Worm (Caenorhabditis elegans) whole organism, L1 larva: ENCODE measurements around the gene fbxa-31.
"Not testable (repeated sequence)": the region's sequence is repeated elsewhere in the genome, so short reads cannot be mapped to it uniquely, and the experiment has no call there.

ENCODE experiments used
- C04F5.9 ChIP-seq: sonication (generic microtip); optimal IDR thresholded peaks from 2 replicates; lab custom pipeline; 2016; ENCODE audit warnings: missing genetic modification characterization, missing compliant biosample characterization
- C16A3.4 ChIP-seq: fragments of 150-350 bp; optimal IDR thresholded peaks from 2 replicates; lab custom pipeline; 2014; ENCODE audit warnings: missing biosample characterization, missing genetic modification characterization
- C34B4.2 ChIP-seq: sonication (generic microtip); optimal IDR thresholded peaks from 2 replicates; lab custom pipeline; 2017; ENCODE audit warnings: mild to moderate bottlenecking, missing genetic modification characterization, missing compliant biosample characterization
- blmp-1 ChIP-seq: fragments of 150-350 bp; optimal IDR thresholded peaks from 2 replicates; lab custom pipeline; 2014; ENCODE audit warnings: missing biosample characterization, missing genetic modification characterization
- ceh-63 ChIP-seq: fragments of 200-800 bp; sonication (Bioruptor generic); optimal IDR thresholded peaks from 2 replicates; lab custom pipeline; 2018; ENCODE audit warnings: mild to moderate bottlenecking, missing genetic modification characterization, missing compliant biosample characterization
- dpl-1 ChIP-seq, 3 experiments: fragments of 150-350 bp in 2 of 3; sonication (generic microtip) in 1 of 3; optimal IDR thresholded peaks; 2 replicates each; lab custom pipeline; 2014 to 2017; ENCODE audit warnings: missing biosample characterization in 3 of 3, missing genetic modification characterization in 3 of 3, missing genetic modification reagents in 3 of 3
- elt-2 ChIP-seq: sonication (generic microtip); optimal IDR thresholded peaks from 2 replicates; lab custom pipeline; 2016; ENCODE audit warnings: missing genetic modification characterization, mild to moderate bottlenecking, inconsistent platforms, missing compliant biosample characterization, missing genetic modification reagents
- fkh-10 ChIP-seq: sonication (generic microtip); optimal IDR thresholded peaks from 2 replicates; lab custom pipeline; 2017; ENCODE audit warnings: missing biosample characterization, missing genetic modification reagents, missing genetic modification characterization
- fos-1 ChIP-seq: fragments of 150-350 bp; optimal IDR thresholded peaks from 2 replicates; lab custom pipeline; 2014; ENCODE audit warnings: missing biosample characterization, missing genetic modification characterization
- grh-1 ChIP-seq: fragments of 200-800 bp; sonication (Bioruptor generic); IDR thresholded peaks from 2 replicates; pipeline ENCODE4 v1.3.6; 2022; ENCODE audit warnings: missing genetic modification reagents, missing genetic modification characterization, missing compliant biosample characterization
- hlh-17 ChIP-seq: fragments of 200-800 bp; sonication (Bioruptor generic); optimal IDR thresholded peaks from 2 replicates; lab custom pipeline; 2018; ENCODE audit warnings: missing genetic modification characterization, mild to moderate bottlenecking, missing compliant biosample characterization, moderate library complexity, borderline replicate concordance
- hlh-4 ChIP-seq: sonication (generic microtip); optimal IDR thresholded peaks from 2 replicates; lab custom pipeline; 2016; ENCODE audit warnings: mild to moderate bottlenecking, missing genetic modification characterization, missing compliant biosample characterization
- hpl-2 ChIP-seq: fragments of 150-350 bp; optimal IDR thresholded peaks from 2 replicates; lab custom pipeline; 2014; ENCODE audit warnings: missing biosample characterization, missing genetic modification reagents, missing genetic modification characterization
- isw-1 ChIP-seq: fragments of 200-800 bp; sonication (Bioruptor generic); IDR thresholded peaks from 2 replicates; pipeline ENCODE4 v1.3.6; 2022; ENCODE audit warnings: missing genetic modification characterization, missing compliant biosample characterization
- jun-1 ChIP-seq: fragments of 150-350 bp; optimal IDR thresholded peaks from 2 replicates; lab custom pipeline; 2014; ENCODE audit warnings: missing biosample characterization, missing genetic modification reagents, missing genetic modification characterization
- lin-13 ChIP-seq: fragments of 150-350 bp; optimal IDR thresholded peaks from 2 replicates; lab custom pipeline; 2014; ENCODE audit warnings: missing biosample characterization, missing genetic modification reagents, missing genetic modification characterization
- lin-15B ChIP-seq: fragments of 150-350 bp; sonication (generic microtip); optimal IDR thresholded peaks from 3 replicates; lab custom pipeline; 2014; ENCODE audit warnings: missing biosample characterization, missing genetic modification characterization
- lin-39 ChIP-seq: fragments of 150-350 bp; optimal IDR thresholded peaks from 2 replicates; lab custom pipeline; 2014; ENCODE audit warnings: missing biosample characterization, missing genetic modification reagents, missing genetic modification characterization
- lir-3 ChIP-seq: sonication (generic microtip); optimal IDR thresholded peaks from 2 replicates; lab custom pipeline; 2016; ENCODE audit warnings: mild to moderate bottlenecking, missing genetic modification characterization, moderate library complexity, missing compliant biosample characterization; ENCODE audit not compliant: poor library complexity
- mab-9 ChIP-seq: fragments of 200-800 bp; sonication (Bioruptor generic); IDR thresholded peaks from 2 replicates; pipeline ENCODE4 v1.3.6; 2022; ENCODE audit warnings: missing genetic modification reagents, missing genetic modification characterization, missing compliant biosample characterization
- mdl-1 ChIP-seq, 2 experiments: fragments of 150-350 bp; optimal IDR thresholded peaks; 2 replicates each; lab custom pipeline; 2014 to 2017; ENCODE audit warnings: missing biosample characterization in 2 of 2, missing genetic modification characterization in 2 of 2, inconsistent platforms in 1 of 2
- nhr-237 ChIP-seq: fragments of 150-350 bp; optimal IDR thresholded peaks from 2 replicates; lab custom pipeline; 2014; ENCODE audit warnings: missing biosample characterization, missing genetic modification characterization
- nhr-28 ChIP-seq: fragments of 150-350 bp; optimal IDR thresholded peaks from 2 replicates; lab custom pipeline; 2014; ENCODE audit warnings: missing biosample characterization, missing genetic modification characterization
- nhr-71 ChIP-seq: sonication (generic microtip); optimal IDR thresholded peaks from 2 replicates; lab custom pipeline; 2016; ENCODE audit warnings: mild to moderate bottlenecking, missing genetic modification characterization, moderate library complexity, missing compliant biosample characterization
- pqm-1 ChIP-seq: sonication (generic microtip); optimal IDR thresholded peaks from 3 replicates; lab custom pipeline; 2017; ENCODE audit warnings: missing biosample characterization, missing genetic modification characterization
- snpc-4 ChIP-seq: fragments of 150-350 bp; optimal IDR thresholded peaks from 2 replicates; lab custom pipeline; 2014; ENCODE audit warnings: missing biosample characterization, missing genetic modification characterization
- sox-4 ChIP-seq: sonication (generic microtip); optimal IDR thresholded peaks from 2 replicates; lab custom pipeline; 2016; ENCODE audit warnings: missing genetic modification characterization, missing compliant biosample characterization
- sptf-1 ChIP-seq: fragments of 150-350 bp; optimal IDR thresholded peaks from 2 replicates; lab custom pipeline; 2014; ENCODE audit warnings: missing biosample characterization, missing genetic modification characterization
- tbx-2 ChIP-seq: sonication (generic microtip); optimal IDR thresholded peaks from 2 replicates; lab custom pipeline; 2016; ENCODE audit warnings: missing genetic modification characterization, missing compliant biosample characterization
- tlp-1 ChIP-seq: fragments of 150-350 bp; optimal IDR thresholded peaks from 2 replicates; lab custom pipeline; 2014; ENCODE audit warnings: missing biosample characterization, missing genetic modification characterization
- unc-130 ChIP-seq: fragments of 150-350 bp; optimal IDR thresholded peaks from 2 replicates; lab custom pipeline; 2017; ENCODE audit warnings: missing biosample characterization, missing genetic modification characterization, inconsistent platforms
- unc-30 ChIP-seq: sonication (generic microtip); optimal IDR thresholded peaks from 2 replicates; lab custom pipeline; 2017; ENCODE audit warnings: missing biosample characterization, missing genetic modification characterization
- unc-86 ChIP-seq: sonication (generic microtip); optimal IDR thresholded peaks from 2 replicates; lab custom pipeline; 2016; ENCODE audit warnings: missing genetic modification characterization, missing compliant biosample characterization
- xbp-1 ChIP-seq: sonication (generic microtip); optimal IDR thresholded peaks from 2 replicates; lab custom pipeline; 2016; ENCODE audit warnings: missing genetic modification characterization, missing compliant biosample characterization
- zip-4 ChIP-seq: fragments of 200-800 bp; sonication (Bioruptor generic); optimal IDR thresholded peaks from 2 replicates; lab custom pipeline; 2018; ENCODE audit warnings: mild to moderate bottlenecking, missing genetic modification characterization, moderate library complexity, missing compliant biosample characterization
- ztf-11 ChIP-seq, 2 experiments: sonication (generic microtip); optimal IDR thresholded peaks; 2 replicates each; lab custom pipeline; 2016 to 2017; ENCODE audit warnings: missing genetic modification characterization in 2 of 2, missing biosample characterization in 1 of 2, missing compliant biosample characterization in 1 of 2

fbxa-31 gene

ce11 chrIII:1275513-1275912 lies 4.3 kb upstream of the fbxa-31 start, which contains the start of gene fbxa-30:
fbxa-30 (minus strand) TSS chrIII:1275613.
- TF ChIP-seq isw-1 (no peak), lir-3 (tag; lab: Kevin White, UChicago) (no peak), jun-1 (tag; lab: Kevin White, UChicago) (no peak), lin-15B (tag; lab: Kevin White, UChicago) (no peak), lin-13 (GFP tag; lab: Kevin White, UChicago) (no peak), tbx-2 (tag; lab: Kevin White, UChicago) (no peak), lin-39 (tag; lab: Kevin White, UChicago) (no peak)

ce11 chrIII:1273655-1274328 lies 2.6 kb upstream of the fbxa-31 start, which contains the start of gene fbxa-29:
fbxa-29 (minus strand) TSS chrIII:1273705.
- no peak for TF ChIP-seq zip-4
- no peak for TF ChIP-seq C16A3.4 (tag; lab: Kevin White, UChicago)
- no peak for TF ChIP-seq sox-4 (tag; lab: Kevin White, UChicago)
- no peak for TF ChIP-seq C04F5.9
- TF ChIP-seq elt-2 (tag; lab: Kevin White, UChicago) = peak; percentile 8
- TF ChIP-seq pqm-1 (tag; lab: Kevin White, UChicago) = no peak

- TF ChIP-seq elt-2 (tag; lab: Kevin White, UChicago) (peak; percentile 16), sptf-1 (tag; lab: Kevin White, UChicago) (no peak)
Measured at ce11 chrIII:1269156-1269555, 2.1 kb downstream of the fbxa-31 start, which contains the start of gene fbxa-32. fbxa-32 (minus strand) TSS chrIII:1269256.

ce11 chrIII:1266799-1267198 lies 4.4 kb downstream of the fbxa-31 start, which contains the start of gene fbxa-151:
fbxa-151 (minus strand) TSS chrIII:1266899.
- TF ChIP-seq fkh-10 (GFP tag; lab: Kevin White, UChicago); lin-15B (tag; lab: Kevin White, UChicago); nhr-71: not testable (repeated sequence)

ce11 chrIII:1263692-1264091 lies 7.5 kb downstream of the fbxa-31 start, which contains the start of gene srz-9:
srz-9 (plus strand) TSS chrIII:1263992.
- TF ChIP-seq hlh-17 (GFP tag; lab: Kevin White, UChicago); xbp-1 (tag; lab: Kevin White, UChicago); nhr-237 (tag; lab: Kevin White, UChicago): not testable (repeated sequence)

- TF ChIP-seq unc-30 (tag; lab: Kevin White, UChicago); tbx-2 (tag; lab: Kevin White, UChicago); unc-86: not testable (repeated sequence)
Measured at ce11 chrIII:1258358-1258757, 12.9 kb downstream of the fbxa-31 start, which contains the start of gene fbxa-78. fbxa-78 (minus strand) TSS chrIII:1258458.

- not testable (repeated sequence) for TF ChIP-seq nhr-28, lin-15B, hlh-4 (tag; lab: Kevin White, UChicago)
Measured at ce11 chrIII:1256519-1256918, 14.7 kb downstream of the fbxa-31 start, which contains the start of gene fbxa-208. fbxa-208 (plus strand) TSS chrIII:1256819.

- TF ChIP-seq dpl-1 (GFP tag; optimal IDR thresholded peaks at IDR 0.05; lab: Kevin White, UChicago) = peak; percentile 24 to 45 (median 37)
- no peak for TF ChIP-seq grh-1
- TF ChIP-seq fos-1 (tag; lab: Kevin White, UChicago) = no peak
- TF ChIP-seq mdl-1 (tag; optimal IDR thresholded peaks at IDR 0.05; lab: Kevin White, UChicago) = peak in 1 of 2 experiments; percentile 6
- TF ChIP-seq mab-9 (GFP tag; lab: Robert Waterston, UW) = no peak
- TF ChIP-seq ceh-63 (GFP tag; lab: Kevin White, UChicago) = no peak
- no peak for TF ChIP-seq lin-15B (tag; lab: Kevin White, UChicago)
- no peak for TF ChIP-seq C34B4.2 (tag; lab: Kevin White, UChicago)
- TF ChIP-seq hpl-2 (GFP tag; lab: Kevin White, UChicago) = no peak
- no peak for TF ChIP-seq ztf-11 (tag; optimal IDR thresholded peaks at IDR 0.05; lab: Kevin White, UChicago)
- no peak for TF ChIP-seq zip-4
- TF ChIP-seq tlp-1 (tag; lab: Kevin White, UChicago) = no peak
- no peak for TF ChIP-seq unc-130
- no peak for TF ChIP-seq jun-1 (tag; lab: Kevin White, UChicago)
- no peak for TF ChIP-seq snpc-4 (tag; lab: Kevin White, UChicago)
- no peak for TF ChIP-seq C04F5.9
- peak; percentile 31 for TF ChIP-seq blmp-1 (tag; lab: Kevin White, UChicago)
Measured at ce11 chrIII:1249111-1249583, 22.1 kb downstream of the fbxa-31 start, which contains the start of the genes fbxa-76 and fbxa-77. fbxa-76 (minus strand) TSS chrIII:1249161. fbxa-77 (plus strand) TSS chrIII:1249475.
